Worm (Caenorhabditis elegans) whole organism, young adult: ENCODE results near the gene spp-12.

Experiments
- B0336.3 ChIP-seq: fragments of 200-800 bp; sonication (Bioruptor generic); IDR thresholded peaks from 2 replicates; pipeline ENCODE4 v1.3.6; 2022; ENCODE audit warnings: missing genetic modification characterization, missing compliant biosample characterization
- C06A6.2 ChIP-seq: fragments of 200-800 bp; sonication (Bioruptor generic); conservative IDR thresholded peaks from 2 replicates; pipeline ENCODE4 v1.3.6; 2022; ENCODE audit warnings: missing genetic modification characterization, missing compliant biosample characterization
- F23B12.7 ChIP-seq: sonication (generic microtip); optimal IDR thresholded peaks from 2 replicates; lab custom pipeline; 2017; ENCODE audit warnings: missing genetic modification characterization, mild to moderate bottlenecking, missing compliant biosample characterization, antibody characterized with exemption, moderate library complexity; ENCODE audit not compliant: insufficient read depth
- F33H1.4 ChIP-seq: fragments of 200-800 bp; sonication (Bioruptor generic); IDR thresholded peaks from 2 replicates; pipeline ENCODE4 v1.3.6; 2022; ENCODE audit warnings: missing genetic modification reagents, missing genetic modification characterization, missing compliant biosample characterization
- F57C9.4 ChIP-seq: sonication (generic microtip); optimal IDR thresholded peaks from 2 replicates; lab custom pipeline; 2017; ENCODE audit warnings: mild to moderate bottlenecking, missing genetic modification characterization, missing compliant biosample characterization
- Y53F4B.3 ChIP-seq: fragments of 200-800 bp; sonication (Bioruptor generic); IDR thresholded peaks from 2 replicates; pipeline ENCODE4 v1.3.6; 2022; ENCODE audit warnings: missing genetic modification reagents, missing genetic modification characterization, missing compliant biosample characterization
- Y67H2A.10 ChIP-seq: fragments of 200-800 bp; sonication (Bioruptor generic); conservative IDR thresholded peaks from 2 replicates; pipeline ENCODE4 v1.3.6; 2022; ENCODE audit warnings: missing genetic modification reagents, missing genetic modification characterization, missing compliant biosample characterization
- Y95B8A.8 ChIP-seq: fragments of 200-800 bp; sonication (Bioruptor generic); IDR thresholded peaks from 2 replicates; pipeline ENCODE4 v1.3.6; 2022; ENCODE audit warnings: missing genetic modification reagents, missing genetic modification characterization, missing compliant biosample characterization
- ama-1 ChIP-seq, 3 experiments: fragments of 150-350 bp in 1 of 3; sonication (generic microtip) in 2 of 3; optimal IDR thresholded peaks; 2 replicates each; lab custom pipeline; 2014 to 2018; ENCODE audit warnings: missing biosample characterization in 2 of 3, missing genetic modification characterization in 2 of 3, missing genetic modification reagents in 2 of 3
- aptf-2 ChIP-seq: fragments of 200-800 bp; sonication (Bioruptor generic); conservative IDR thresholded peaks from 2 replicates; pipeline ENCODE4 v1.3.6; 2022; ENCODE audit warnings: missing genetic modification reagents, missing genetic modification characterization, missing compliant biosample characterization
- atf-7 ChIP-seq: sonication (generic microtip); optimal IDR thresholded peaks from 2 replicates; lab custom pipeline; 2017; ENCODE audit warnings: mild to moderate bottlenecking, missing genetic modification characterization, missing compliant biosample characterization
- attf-3 ChIP-seq: fragments of 200-800 bp; sonication (Bioruptor generic); conservative IDR thresholded peaks from 2 replicates; pipeline ENCODE4 v1.3.6; 2022; ENCODE audit warnings: missing genetic modification reagents, missing genetic modification characterization, missing compliant biosample characterization
- cebp-1 ChIP-seq, 2 experiments: fragments of 200-800 bp in 1 of 2; sonication (Bioruptor generic) in 1 of 2; sonication (generic microtip) in 1 of 2; IDR thresholded peaks in 1 of 2; optimal IDR thresholded peaks in 1 of 2; 2 replicates each; pipeline versions ENCODE4 v1.3.6 to Lab custom; 2017 to 2022; ENCODE audit warnings: missing compliant biosample characterization in 2 of 2, missing genetic modification characterization in 2 of 2, mild to moderate bottlenecking in 1 of 2, missing genetic modification reagents in 1 of 2, moderate library complexity in 1 of 2
- cebp-2 ChIP-seq: fragments of 200-800 bp; sonication (Bioruptor generic); IDR thresholded peaks from 2 replicates; pipeline ENCODE4 v1.3.6; 2022; ENCODE audit warnings: missing genetic modification characterization, missing compliant biosample characterization
- ceh-27 ChIP-seq: fragments of 200-800 bp; sonication (Bioruptor generic); optimal IDR thresholded peaks from 2 replicates; lab custom pipeline; 2018; ENCODE audit warnings: mild to moderate bottlenecking, missing genetic modification characterization, moderate library complexity, missing compliant biosample characterization
- ceh-40 ChIP-seq: fragments of 200-800 bp; sonication (Bioruptor generic); IDR thresholded peaks from 2 replicates; pipeline ENCODE4 v1.3.6; 2022; ENCODE audit warnings: missing genetic modification characterization, missing compliant biosample characterization
- ceh-91 ChIP-seq: fragments of 200-800 bp; sonication (Bioruptor generic); IDR thresholded peaks from 2 replicates; pipeline ENCODE4 v1.3.6; 2022; ENCODE audit warnings: missing genetic modification reagents, missing genetic modification characterization, missing compliant biosample characterization
- dpff-1 ChIP-seq: sonication (generic microtip); optimal IDR thresholded peaks from 2 replicates; lab custom pipeline; 2017; ENCODE audit warnings: mild to moderate bottlenecking, missing genetic modification characterization, missing compliant biosample characterization
- dpl-1 ChIP-seq: fragments of 150-350 bp; optimal IDR thresholded peaks from 2 replicates; lab custom pipeline; 2014; ENCODE audit warnings: missing biosample characterization, missing genetic modification reagents, missing genetic modification characterization
- ekl-4 ChIP-seq: fragments of 200-800 bp; sonication (Bioruptor generic); IDR thresholded peaks from 2 replicates; pipeline ENCODE4 v1.3.6; 2022; ENCODE audit warnings: missing genetic modification reagents, missing genetic modification characterization, missing compliant biosample characterization
- hlh-12 ChIP-seq: sonication (generic microtip); optimal IDR thresholded peaks from 2 replicates; lab custom pipeline; 2016; ENCODE audit warnings: missing genetic modification characterization, missing compliant biosample characterization
- hmg-1.2 ChIP-seq: fragments of 200-800 bp; sonication (Bioruptor generic); IDR thresholded peaks from 2 replicates; pipeline ENCODE4 v1.3.6; 2022; ENCODE audit warnings: missing genetic modification reagents, missing genetic modification characterization, missing compliant biosample characterization
- let-607 ChIP-seq, 2 experiments: fragments of 200-800 bp in 1 of 2; sonication (Bioruptor generic) in 1 of 2; sonication (generic microtip) in 1 of 2; optimal IDR thresholded peaks; 2 replicates each; lab custom pipeline; 2016 to 2018; ENCODE audit warnings: mild to moderate bottlenecking in 2 of 2, missing compliant biosample characterization in 2 of 2, missing genetic modification characterization in 2 of 2, moderate library complexity in 2 of 2, missing genotype in 1 of 2
- lsl-1 ChIP-seq: fragments of 200-800 bp; sonication (Bioruptor generic); optimal IDR thresholded peaks from 2 replicates; lab custom pipeline; 2018; ENCODE audit warnings: mild to moderate bottlenecking, missing genetic modification characterization, moderate library complexity, missing compliant biosample characterization
- madf-10 ChIP-seq: sonication (generic microtip); optimal IDR thresholded peaks from 2 replicates; lab custom pipeline; 2016; ENCODE audit warnings: mild to moderate bottlenecking, missing genetic modification characterization, missing compliant biosample characterization
- madf-8 ChIP-seq: fragments of 200-800 bp; sonication (Bioruptor generic); conservative IDR thresholded peaks from 2 replicates; pipeline ENCODE4 v1.3.6; 2022; ENCODE audit warnings: missing genetic modification reagents, missing genetic modification characterization, missing compliant biosample characterization
- mes-4 ChIP-seq: sonication (generic microtip); optimal IDR thresholded peaks from 2 replicates; lab custom pipeline; 2016; ENCODE audit warnings: missing genotype, missing genetic modification characterization, missing compliant biosample characterization
- mxl-1 ChIP-seq: sonication (generic microtip); optimal IDR thresholded peaks from 2 replicates; lab custom pipeline; 2016; ENCODE audit warnings: missing genetic modification characterization, missing compliant biosample characterization
- nfya-1 ChIP-seq: sonication (generic microtip); optimal IDR thresholded peaks from 2 replicates; lab custom pipeline; 2017; ENCODE audit warnings: antibody characterized with exemption, missing compliant biosample characterization, missing genetic modification characterization, borderline replicate concordance; ENCODE audit not compliant: insufficient read depth
- nhr-120 ChIP-seq: fragments of 200-800 bp; sonication (Bioruptor generic); IDR thresholded peaks from 2 replicates; pipeline ENCODE4 v1.3.6; 2022; ENCODE audit warnings: missing genetic modification characterization, missing compliant biosample characterization
- pbrm-1 ChIP-seq: fragments of 200-800 bp; sonication (Bioruptor generic); IDR thresholded peaks from 2 replicates; pipeline ENCODE4 v1.3.6; 2022; ENCODE audit warnings: missing genetic modification reagents, missing genetic modification characterization, missing compliant biosample characterization
- rcor-1 ChIP-seq: fragments of 200-800 bp; sonication (Bioruptor generic); IDR thresholded peaks from 2 replicates; pipeline ENCODE4 v1.3.6; 2022; ENCODE audit warnings: missing genetic modification reagents, missing genetic modification characterization, missing compliant biosample characterization
- repo-1 ChIP-seq: sonication (generic microtip); optimal IDR thresholded peaks from 2 replicates; lab custom pipeline; 2017; ENCODE audit warnings: mild to moderate bottlenecking, missing genetic modification characterization, missing compliant biosample characterization
- snpc-1.3 ChIP-seq: sonication (generic microtip); optimal IDR thresholded peaks from 2 replicates; lab custom pipeline; 2017; ENCODE audit warnings: missing genetic modification characterization, mild to moderate bottlenecking, missing compliant biosample characterization, antibody characterized with exemption, moderate library complexity, missing genotype, missing genetic modification reagents; ENCODE audit not compliant: insufficient read depth
- snpc-4 ChIP-seq, 5 experiments: fragments of 150-350 bp in 1 of 5; sonication (generic microtip) in 4 of 5; optimal IDR thresholded peaks; 2 replicates each; lab custom pipeline; 2014 to 2018; ENCODE audit warnings: missing genetic modification characterization in 5 of 5, missing biosample characterization in 3 of 5, antibody characterized with exemption in 2 of 5, mild to moderate bottlenecking in 2 of 5, missing compliant biosample characterization in 2 of 5, missing genotype in 2 of 5, moderate library complexity in 2 of 5, missing genetic modification reagents in 1 of 5
- somi-1 ChIP-seq: fragments of 200-800 bp; sonication (Bioruptor generic); optimal IDR thresholded peaks from 2 replicates; lab custom pipeline; 2018; ENCODE audit warnings: mild to moderate bottlenecking, missing genetic modification characterization, missing compliant biosample characterization
- tbx-9 ChIP-seq: sonication (generic microtip); optimal IDR thresholded peaks from 2 replicates; lab custom pipeline; 2016; ENCODE audit warnings: borderline replicate concordance, missing genetic modification characterization, inconsistent platforms, missing compliant biosample characterization
- xnd-1 ChIP-seq: sonication (generic microtip); optimal IDR thresholded peaks from 2 replicates; lab custom pipeline; 2016; ENCODE audit warnings: missing genotype, missing genetic modification reagents, missing genetic modification characterization, missing compliant biosample characterization
- ztf-18 ChIP-seq: sonication (generic microtip); optimal IDR thresholded peaks from 2 replicates; lab custom pipeline; 2016; ENCODE audit warnings: missing genotype, mild to moderate bottlenecking, missing genetic modification characterization, missing compliant biosample characterization
- ztf-25 ChIP-seq: fragments of 200-800 bp; sonication (Bioruptor generic); IDR thresholded peaks from 2 replicates; pipeline ENCODE4 v1.3.6; 2022; ENCODE audit warnings: missing genetic modification reagents, missing genetic modification characterization, missing compliant biosample characterization
- ztf-3 ChIP-seq: fragments of 200-800 bp; sonication (Bioruptor generic); optimal IDR thresholded peaks from 2 replicates; lab custom pipeline; 2018; ENCODE audit warnings: mild to moderate bottlenecking, missing genetic modification characterization, missing compliant biosample characterization

The spp-12 gene

DNA sequence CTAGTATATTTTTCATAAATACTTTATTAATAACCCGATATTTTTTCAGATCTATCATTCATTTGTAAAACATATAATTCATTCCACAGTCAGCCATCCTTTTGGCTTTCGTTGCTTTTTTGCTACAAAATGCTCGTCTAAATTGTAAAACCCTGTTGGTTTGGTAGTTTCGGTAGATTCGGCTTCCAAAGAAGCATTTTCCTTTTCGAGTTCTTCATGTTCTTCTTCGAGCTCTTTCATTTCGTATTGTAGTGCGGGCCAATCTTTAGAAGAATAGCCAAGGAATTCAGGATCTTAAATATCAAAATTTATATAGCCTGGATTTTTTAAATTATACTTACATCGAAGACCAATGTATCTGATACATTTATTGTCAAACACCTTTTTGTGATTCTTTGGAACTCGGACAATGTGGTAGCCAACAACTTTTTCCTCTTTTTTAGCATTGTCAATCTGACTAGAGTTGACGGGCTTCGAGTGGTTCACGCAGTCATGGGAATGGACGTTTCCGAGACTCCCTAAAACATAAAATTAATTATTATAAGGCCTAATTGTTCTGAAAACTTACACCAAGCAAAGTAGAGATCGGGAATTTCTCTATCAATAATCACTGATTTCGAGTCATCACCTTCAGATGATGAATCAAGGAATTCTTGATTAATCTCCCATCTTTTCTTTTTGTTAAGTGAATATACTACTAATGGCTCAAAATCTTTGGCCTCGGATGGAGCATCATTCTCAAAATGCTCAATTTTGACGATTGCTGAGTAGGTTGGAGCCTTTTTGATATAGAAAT lies 18.7 kb downstream of the spp-12 start (continued):
- TF ChIP-seq ceh-27 (GFP tag; lab: Kevin White, UChicago) (no peak), snpc-4 (GFP tag; optimal IDR thresholded peaks at IDR 0.05; lab: Kevin White, UChicago) (no peak), snpc-4 (tag; optimal IDR thresholded peaks at IDR 0.05; lab: Kevin White, UChicago) (no peak), ekl-4 (GFP tag; lab: Robert Waterston, UW) (no peak; the same call in 1 of the 2 replicates), cebp-1 (GFP tag; IDR thresholded peaks at IDR 0.05; lab: Robert Waterston, UW) (no peak), cebp-1 (tag; optimal IDR thresholded peaks at IDR 0.05; lab: Kevin White, UChicago) (peak; percentile 29), C06A6.2 (GFP tag; lab: Robert Waterston, UW) (no peak), ztf-25 (GFP tag; lab: Robert Waterston, UW) (no peak), attf-3 (0 out of 2 replicates have a peak, but pooled peaks have one; percentile 8)

DNA sequence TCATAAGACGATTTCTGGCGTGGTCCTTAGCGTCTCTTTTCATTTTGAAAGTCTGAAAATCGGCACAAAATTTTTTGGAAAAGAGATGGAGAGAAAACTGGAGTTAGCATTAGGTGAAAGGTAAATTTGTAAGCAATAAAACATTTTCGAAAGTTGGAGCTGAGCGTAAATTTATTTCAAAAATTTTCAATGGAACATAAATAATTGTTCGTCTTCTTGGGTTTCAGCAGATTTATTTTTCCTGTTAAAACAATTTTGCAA lies 19.2 kb downstream of the spp-12 start, which contains the start of gene C06B3.6:
TSS of gene C06B3.6 (minus strand) at position 52 of the 261 bp plus-strand sequence.
- 0 out of 2 replicates have a peak, but pooled peaks have one; percentile 4 for TF ChIP-seq aptf-2 (GFP tag; lab: Robert Waterston, UW)
- TF ChIP-seq ekl-4 (GFP tag; lab: Robert Waterston, UW), result no peak
- TF ChIP-seq C06A6.2 (GFP tag; lab: Robert Waterston, UW), result no peak
- peak; percentile 90 for TF ChIP-seq ama-1 (optimal IDR thresholded peaks at IDR 0.05; lab: Kevin White, UChicago)
- no peak for TF ChIP-seq ama-1 (GFP tag; optimal IDR thresholded peaks at IDR 0.05; lab: Kevin White, UChicago)
- 0 out of 2 replicates have a peak, but pooled peaks have one; percentile 5 for TF ChIP-seq pbrm-1 (GFP tag; lab: Robert Waterston, UW)
- TF ChIP-seq B0336.3 (GFP tag; lab: Robert Waterston, UW), result 0 out of 2 replicates have a peak, but pooled peaks have one; percentile 0

- TF ChIP-seq madf-8 (GFP tag; lab: Robert Waterston, UW) (no peak), Y67H2A.10 (GFP tag; lab: Robert Waterston, UW) (no peak), xnd-1 (tag; lab: Kevin White, UChicago) (no peak), ceh-40 (GFP tag; lab: Robert Waterston, UW) (no peak), repo-1 (tag; lab: Kevin White, UChicago) (no peak), rcor-1 (GFP tag; lab: Robert Waterston, UW) (0 out of 2 replicates have a peak, but pooled peaks have one; percentile 8), hlh-12 (tag; lab: Kevin White, UChicago) (no peak), F57C9.4 (tag; lab: Kevin White, UChicago) (no peak), mxl-1 (tag; lab: Kevin White, UChicago) (no peak), nhr-120 (GFP tag; lab: Robert Waterston, UW) (no peak), hmg-1.2 (GFP tag; lab: Robert Waterston, UW) (no peak; the same call in 1 of the 2 replicates), lsl-1 (no peak), F23B12.7 (tag; lab: Kevin White, UChicago) (peak; percentile 14), atf-7 (tag; lab: Kevin White, UChicago) (peak; percentile 96), cebp-2 (GFP tag; lab: Robert Waterston, UW) (no peak), pbrm-1 (GFP tag; lab: Robert Waterston, UW) (no peak), ztf-3 (no peak), mes-4 (tag; lab: Kevin White, UChicago) (no peak), ztf-18 (no peak), ama-1 (optimal IDR thresholded peaks at IDR 0.05; lab: Kevin White, UChicago) (no peak), ama-1 (GFP tag; optimal IDR thresholded peaks at IDR 0.05; lab: Kevin White, UChicago) (no peak), somi-1 (GFP tag; lab: Kevin White, UChicago) (peak; percentile 53), let-607 (tag; optimal IDR thresholded peaks at IDR 0.05; lab: Kevin White, UChicago) (peak in 1 of 2 experiments; percentile 47), F33H1.4 (no peak), Y95B8A.8 (GFP tag; lab: Robert Waterston, UW) (no peak), nfya-1 (tag; lab: Kevin White, UChicago) (no peak), dpff-1 (no peak), snpc-1.3 (tag; lab: Kevin White, UChicago) (no peak), Y53F4B.3 (no peak), dpl-1 (GFP tag; lab: Kevin White, UChicago) (no peak), ceh-91 (GFP tag; lab: Robert Waterston, UW) (no peak), tbx-9 (no peak), madf-10 (tag; lab: Kevin White, UChicago) (peak; percentile 72)
Measured at ce11 chrV:13909400-13909799, 19.8 kb downstream of the spp-12 start, which contains the start of gene C06B3.7. C06B3.7 (plus strand) TSS chrV:13909686.
